Worm (Caenorhabditis elegans): ENCODE data around the gene ZK402.5.

DNA sequence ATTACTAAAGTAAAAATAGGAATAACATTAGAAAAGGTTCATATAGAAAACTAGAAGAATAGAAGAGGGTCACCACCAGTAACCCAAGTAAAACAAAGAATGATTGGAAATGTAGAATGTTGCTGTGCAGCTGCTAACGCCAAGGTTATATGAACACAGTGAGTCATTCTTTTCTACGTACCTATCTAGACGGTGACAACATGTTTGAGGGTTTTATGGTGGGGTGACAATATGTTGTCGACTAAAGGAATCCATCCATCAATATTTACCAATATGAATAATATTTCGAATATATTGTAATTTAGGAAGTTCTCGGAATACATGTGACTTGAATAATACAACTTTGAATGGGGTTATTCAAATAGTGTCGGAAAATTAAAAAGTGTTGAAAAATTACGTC lies at the start of gene ZK402.5:
- TF ChIP-seq unc-39 (tag; optimal IDR thresholded peaks at IDR 0.05), result no peak
- no peak for TF ChIP-seq F10B5.3 (tag; optimal IDR thresholded peaks at IDR 0.05)
- no peak for TF ChIP-seq rbr-2 (tag; optimal IDR thresholded peaks at IDR 0.05)
- no peak for TF ChIP-seq R02D3.7 (tag; optimal IDR thresholded peaks at IDR 0.05)
- TF ChIP-seq dmd-6 (GFP tag; IDR thresholded peaks at IDR 0.05), result no peak
- TF ChIP-seq nhr-11 (tag; optimal IDR thresholded peaks at IDR 0.05), result no peak
- TF ChIP-seq T26A8.4 (GFP tag; IDR thresholded peaks at IDR 0.05), result no peak
- TF ChIP-seq jun-1 (tag; optimal IDR thresholded peaks at IDR 0.05), result no peak
- no peak for TF ChIP-seq F44E2.7 (GFP tag; IDR thresholded peaks at IDR 0.05)
- TF ChIP-seq daf-16 (GFP tag; optimal IDR thresholded peaks at IDR 0.05), result no peak
- TF ChIP-seq daf-16 (tag; optimal IDR thresholded peaks at IDR 0.05), result no peak
- no peak for TF ChIP-seq ceh-32 (tag; optimal IDR thresholded peaks at IDR 0.05; ENCODE audit: poor library complexity)
- no peak for TF ChIP-seq daf-8 (GFP tag; IDR thresholded peaks at IDR 0.05)
